Fruit fly (Drosophila melanogaster) whole organism, embryonic: ENCODE data around the gene rtv.
A peak's percentile ranks its signal among the peaks of the same experiment; 100 is the strongest.

Source experiments
- Antp ChIP-seq: fragments of 200-800 bp; sonication (Bioruptor generic); optimal IDR thresholded peaks from 3 replicates; lab custom pipeline; 2016; ENCODE audit warnings: missing biosample characterization, missing genetic modification characterization
- CG10209 ChIP-seq: fragments of 200-800 bp; sonication (Bioruptor generic); optimal IDR thresholded peaks from 3 replicates; lab custom pipeline; 2017; ENCODE audit warnings: missing biosample characterization, mild to moderate bottlenecking, missing genetic modification characterization, missing genetic modification reagents
- CG10366 ChIP-seq: fragments of 200-800 bp; sonication (Bioruptor generic); IDR thresholded peaks from 2 replicates; pipeline ENCODE4 v1.3.6; 2022; ENCODE audit warnings: missing biosample characterization, missing genetic modification characterization
- CG10565 ChIP-seq: fragments of 200-800 bp; sonication (Bioruptor generic); optimal IDR thresholded peaks from 3 replicates; lab custom pipeline; 2016; ENCODE audit warnings: missing biosample characterization, mild to moderate bottlenecking, missing genetic modification characterization
- CG11085 ChIP-seq: fragments of 200-800 bp; sonication (Bioruptor generic); IDR thresholded peaks from 2 replicates; pipeline ENCODE4 v1.3.6; 2022; ENCODE audit warnings: missing biosample characterization, missing genetic modification characterization
- CG11093 ChIP-seq: fragments of 200-800 bp; sonication (Bioruptor generic); IDR thresholded peaks from 3 replicates; pipeline ENCODE4 v1.3.6; 2022; ENCODE audit warnings: missing biosample characterization, missing genetic modification characterization
- CG11398 ChIP-seq: fragments of 200-800 bp; sonication (Bioruptor generic); optimal IDR thresholded peaks from 2 replicates; lab custom pipeline; 2016; ENCODE audit warnings: missing biosample characterization, missing genetic modification characterization
- CG12219 ChIP-seq: fragments of 200-800 bp; sonication (Bioruptor generic); optimal IDR thresholded peaks from 3 replicates; lab custom pipeline; 2018; ENCODE audit warnings: missing biosample characterization, mild to moderate bottlenecking, missing genetic modification characterization
- CG12391 ChIP-seq: fragments of 200-800 bp; sonication (Bioruptor generic); optimal IDR thresholded peaks from 3 replicates; lab custom pipeline; 2018; ENCODE audit warnings: missing biosample characterization, mild to moderate bottlenecking, missing genetic modification characterization, moderate library complexity
- CG13775 ChIP-seq: fragments of 200-800 bp; sonication (Bioruptor generic); optimal IDR thresholded peaks from 3 replicates; lab custom pipeline; 2017; ENCODE audit warnings: missing biosample characterization, mild to moderate bottlenecking, missing genetic modification characterization
- CG14710 ChIP-seq: fragments of 200-800 bp; sonication (Bioruptor generic); optimal IDR thresholded peaks from 3 replicates; lab custom pipeline; 2019; ENCODE audit warnings: missing biosample characterization, mild to moderate bottlenecking, missing genetic modification characterization, moderate library complexity
- CG15479 ChIP-seq: fragments of 200-800 bp; sonication (Bioruptor generic); optimal IDR thresholded peaks from 3 replicates; lab custom pipeline; 2019; ENCODE audit warnings: missing biosample characterization, mild to moderate bottlenecking, missing genetic modification characterization, moderate library complexity
- CG1603 ChIP-seq: fragments of 200-800 bp; sonication (Bioruptor generic); optimal IDR thresholded peaks from 2 replicates; lab custom pipeline; 2019; ENCODE audit warnings: missing biosample characterization, mild to moderate bottlenecking, missing genetic modification characterization, moderate library complexity
- CG1647 ChIP-seq: fragments of 200-800 bp; sonication (Bioruptor generic); optimal IDR thresholded peaks from 3 replicates; lab custom pipeline; 2016; ENCODE audit warnings: missing biosample characterization, missing genetic modification characterization
- CG18476 ChIP-seq: fragments of 200-800 bp; sonication (Bioruptor generic); optimal IDR thresholded peaks from 2 replicates; lab custom pipeline; 2016; ENCODE audit warnings: missing biosample characterization, mild to moderate bottlenecking, missing genetic modification characterization
- CG6813 ChIP-seq: fragments of 200-800 bp; sonication (Bioruptor generic); optimal IDR thresholded peaks from 2 replicates; lab custom pipeline; 2017; ENCODE audit warnings: missing biosample characterization, missing genetic modification characterization, mild to moderate bottlenecking, moderate library complexity, missing genetic modification reagents
- CG8290 ChIP-seq, 3 experiments: fragments of 200-800 bp; sonication (Bioruptor generic); optimal IDR thresholded peaks; 2 replicates each; lab custom pipeline; 2016 to 2019; ENCODE audit warnings: missing biosample characterization in 3 of 3, missing genetic modification characterization in 3 of 3, mild to moderate bottlenecking in 2 of 3, moderate library complexity in 1 of 3
- CG8944 ChIP-seq: fragments of 200-800 bp; sonication (Bioruptor generic); optimal IDR thresholded peaks from 3 replicates; lab custom pipeline; 2016; ENCODE audit warnings: missing biosample characterization, missing genetic modification characterization
- CHES-1-like ChIP-seq: fragments of 200-800 bp; sonication (Bioruptor generic); optimal IDR thresholded peaks from 2 replicates; lab custom pipeline; 2016; ENCODE audit warnings: missing biosample characterization, missing genetic modification characterization
- D19B ChIP-seq: fragments of 200-800 bp; sonication (Bioruptor generic); optimal IDR thresholded peaks from 2 replicates; lab custom pipeline; 2017; ENCODE audit warnings: missing biosample characterization, mild to moderate bottlenecking, missing genetic modification characterization
- Dll ChIP-seq: fragments of 200-800 bp; sonication (Bioruptor generic); IDR thresholded peaks from 4 replicates; pipeline ENCODE4 v1.3.6; 2022; ENCODE audit warnings: missing biosample characterization, missing genetic modification characterization; ENCODE audit not compliant: partially characterized antibody
- Dp ChIP-seq: fragments of 200-800 bp; sonication (Bioruptor generic); optimal IDR thresholded peaks from 2 replicates; lab custom pipeline; 2018; ENCODE audit warnings: missing biosample characterization, mild to moderate bottlenecking, missing genetic modification characterization, moderate library complexity
- Drgx ChIP-seq: fragments of 200-800 bp; sonication (Bioruptor generic); IDR thresholded peaks from 2 replicates; pipeline ENCODE4 v1.3.6; 2022; ENCODE audit warnings: missing biosample characterization, missing genetic modification characterization
- E2f1 ChIP-seq: fragments of 200-800 bp; sonication (Bioruptor generic); IDR thresholded peaks from 2 replicates; pipeline ENCODE4 v1.3.6; 2022; ENCODE audit warnings: missing biosample characterization, missing genetic modification characterization
- Ets65A ChIP-seq: fragments of 200-800 bp; sonication (Bioruptor generic); peaks from one replicate; lab custom pipeline; 2016; ENCODE audit warnings: missing biosample characterization, missing genetic modification characterization
- Fer1 ChIP-seq: fragments of 200-800 bp; sonication (Bioruptor generic); optimal IDR thresholded peaks from 2 replicates; lab custom pipeline; 2017; ENCODE audit warnings: missing biosample characterization, mild to moderate bottlenecking, missing genetic modification characterization
- GATAe ChIP-seq: fragments of 200-800 bp; sonication (Bioruptor generic); conservative IDR thresholded peaks from 2 replicates; pipeline ENCODE4 v1.3.6; 2022; ENCODE audit warnings: missing biosample characterization, missing genetic modification characterization
- Hey ChIP-seq: fragments of 200-800 bp; sonication (Bioruptor generic); optimal IDR thresholded peaks from 3 replicates; lab custom pipeline; 2018; ENCODE audit warnings: missing biosample characterization, mild to moderate bottlenecking, missing genetic modification characterization
- Hmr ChIP-seq: fragments of 200-800 bp; sonication (Bioruptor generic); optimal IDR thresholded peaks from 3 replicates; lab custom pipeline; 2017; ENCODE audit warnings: mild to moderate bottlenecking, missing biosample characterization, missing genetic modification reagents, missing genetic modification characterization
- Max ChIP-seq: fragments of 200-800 bp; sonication (Bioruptor generic); optimal IDR thresholded peaks from 2 replicates; lab custom pipeline; 2016; ENCODE audit warnings: missing biosample characterization, mild to moderate bottlenecking, missing genetic modification characterization
- NfI ChIP-seq: fragments of 200-800 bp; sonication (Bioruptor generic); optimal IDR thresholded peaks from 3 replicates; lab custom pipeline; 2018; ENCODE audit warnings: missing biosample characterization, mild to moderate bottlenecking, missing genetic modification characterization, moderate library complexity
- TFAM ChIP-seq: fragments of 200-800 bp; sonication (Bioruptor generic); optimal IDR thresholded peaks from 2 replicates; lab custom pipeline; 2017; ENCODE audit warnings: missing biosample characterization, missing genetic modification characterization, inconsistent platforms
- bbx ChIP-seq: fragments of 200-800 bp; sonication (Bioruptor generic); IDR thresholded peaks from 2 replicates; pipeline ENCODE4 v1.3.6; 2022; ENCODE audit warnings: missing biosample characterization, missing genetic modification characterization; ENCODE audit not compliant: partially characterized antibody
- da ChIP-seq: fragments of 200-800 bp; sonication (Bioruptor generic); optimal IDR thresholded peaks from 2 replicates; lab custom pipeline; 2016; ENCODE audit warnings: missing biosample characterization, missing genetic modification characterization
- dan ChIP-seq: fragments of 200-800 bp; sonication (Bioruptor generic); IDR thresholded peaks from 2 replicates; pipeline ENCODE4 v1.3.6; 2022; ENCODE audit warnings: missing biosample characterization, missing genetic modification characterization
- danr ChIP-seq: fragments of 200-800 bp; sonication (Bioruptor generic); IDR thresholded peaks from 2 replicates; pipeline ENCODE4 v1.3.6; 2022; ENCODE audit warnings: missing biosample characterization, missing genetic modification characterization
- dati ChIP-seq: fragments of 200-800 bp; sonication (Bioruptor generic); IDR thresholded peaks from 2 replicates; pipeline ENCODE4 v1.3.6; 2022; ENCODE audit warnings: missing biosample characterization, missing genetic modification characterization
- pan ChIP-seq, 4 experiments: fragments of >200 bp in 3 of 4; fragments of 200-800 bp in 1 of 4; sonication (Bioruptor generic) in 1 of 4; optimal IDR thresholded peaks in 3 of 4; IDR thresholded peaks in 1 of 4; 2 replicates each; pipeline versions ENCODE4 v1.3.6 to Lab custom; 2017 to 2022; ENCODE audit warnings: missing biosample characterization in 2 of 4, missing genetic modification characterization in 2 of 4, mixed read lengths in 1 of 4
- prd ChIP-seq, 3 experiments: fragments of >200 bp in 2 of 3; fragments of 200-800 bp in 1 of 3; sonication (Bioruptor generic) in 1 of 3; optimal IDR thresholded peaks in 2 of 3; IDR thresholded peaks in 1 of 3; 2 replicates in 2 of 3; 3 replicates in 1 of 3; pipeline versions ENCODE4 v1.3.6 to Lab custom; 2017 to 2022; ENCODE audit warnings: missing biosample characterization in 1 of 3, missing genetic modification characterization in 1 of 3
- ranshi ChIP-seq: fragments of 200-800 bp; sonication (Bioruptor generic); IDR thresholded peaks from 2 replicates; pipeline ENCODE4 v1.3.6; 2022; ENCODE audit warnings: missing biosample characterization, missing genetic modification characterization
- scrt ChIP-seq: fragments of 200-800 bp; sonication (Bioruptor generic); optimal IDR thresholded peaks from 2 replicates; lab custom pipeline; 2018; ENCODE audit warnings: missing biosample characterization, mild to moderate bottlenecking, missing genetic modification characterization, moderate library complexity
- so ChIP-seq: fragments of 200-800 bp; sonication (Bioruptor generic); IDR thresholded peaks from 3 replicates; pipeline ENCODE4 v1.3.6; 2022; ENCODE audit warnings: missing biosample characterization, missing genetic modification characterization
- sob ChIP-seq: fragments of 200-800 bp; sonication (Bioruptor generic); IDR thresholded peaks from 2 replicates; pipeline ENCODE4 v1.3.6; 2022; ENCODE audit warnings: missing biosample characterization, missing genetic modification characterization
- tap ChIP-seq: fragments of 200-800 bp; optimal IDR thresholded peaks from 3 replicates; lab custom pipeline; 2019; ENCODE audit warnings: missing biosample characterization, mild to moderate bottlenecking, missing genetic modification characterization, moderate library complexity
- tin ChIP-seq: fragments of 200-800 bp; sonication (Bioruptor generic); optimal IDR thresholded peaks from 3 replicates; lab custom pipeline; 2016; ENCODE audit warnings: missing biosample characterization, missing genetic modification characterization
- trem ChIP-seq: fragments of 200-800 bp; optimal IDR thresholded peaks from 3 replicates; lab custom pipeline; 2019; ENCODE audit warnings: missing biosample characterization, mild to moderate bottlenecking, missing genetic modification characterization, moderate library complexity
- usp ChIP-seq: fragments of >200 bp; optimal IDR thresholded peaks from 2 replicates; lab custom pipeline; 2017; ENCODE audit warnings: missing biosample characterization, missing genetic modification characterization
- vnd ChIP-seq: fragments of 200-800 bp; sonication (Bioruptor generic); IDR thresholded peaks from 3 replicates; pipeline ENCODE4 v1.3.6; 2022; ENCODE audit warnings: missing biosample characterization, missing genetic modification characterization; ENCODE audit not compliant: partially characterized antibody
- wor ChIP-seq: fragments of 200-800 bp; sonication (Bioruptor generic); IDR thresholded peaks from 2 replicates; pipeline ENCODE4 v1.3.6; 2022; ENCODE audit warnings: missing biosample characterization, missing genetic modification characterization

The rtv gene

dm6 chrX:11108845-11109450, 44.8 kb downstream of the rtv start (continued):
- peak; percentile 82 for TF ChIP-seq CG15479
- no peak for TF ChIP-seq Dll (GFP tag; lab: Robert Waterston, UW)
- TF ChIP-seq E2f1 = no peak
- TF ChIP-seq vnd (GFP tag; lab: Robert Waterston, UW) = no peak
- no peak for TF ChIP-seq CG13775 (GFP tag; lab: Kevin White, UChicago)
- no peak for TF ChIP-seq dati (GFP tag; lab: Robert Waterston, UW)
- no peak for TF ChIP-seq scrt
- TF ChIP-seq usp (GFP tag; lab: Kevin White, UChicago) = no peak
- TF ChIP-seq dan (GFP tag; lab: Robert Waterston, UW) = no peak
- TF ChIP-seq CG14710 (tag; lab: Kevin White, UChicago) = no peak
- TF ChIP-seq CG10565 (GFP tag; lab: Kevin White, UChicago) = no peak
- no peak for TF ChIP-seq pan (optimal IDR thresholded peaks at IDR 0.05; lab: Kevin White, UChicago)
- TF ChIP-seq pan (GFP tag; optimal IDR thresholded peaks at IDR 0.05 in 1 of 2, IDR thresholded peaks at IDR 0.05 in 1 of 2) = peak in 1 of 2 experiments; percentile 56
- TF ChIP-seq CG8290 (GFP tag; optimal IDR thresholded peaks at IDR 0.05; lab: Kevin White, UChicago) = no peak
- TF ChIP-seq CG8290 (tag; optimal IDR thresholded peaks at IDR 0.05; lab: Kevin White, UChicago) = peak in 1 of 2 experiments; percentile 16
- no peak for TF ChIP-seq CG11398
- 0 out of 2 replicates have a peak, but pooled peaks have one; percentile 13 for TF ChIP-seq ranshi (GFP tag; lab: Robert Waterston, UW)
- TF ChIP-seq CG10366 = no peak
- no peak for TF ChIP-seq sob
- TF ChIP-seq danr = no peak
- TF ChIP-seq Dp (GFP tag; lab: Kevin White, UChicago) = no peak
- TF ChIP-seq CG18476 (GFP tag; lab: Kevin White, UChicago) = no peak
- no peak for TF ChIP-seq TFAM (GFP tag; lab: Kevin White, UChicago)
- no peak for TF ChIP-seq CG1603 (tag; lab: Kevin White, UChicago)
- TF ChIP-seq CG11093 = no peak
- TF ChIP-seq wor (GFP tag; lab: Robert Waterston, UW) = no peak
- no peak for TF ChIP-seq Ets65A (GFP tag; lab: Kevin White, UChicago)
- peak; percentile 16; the same call in 1 of the 2 replicates for TF ChIP-seq Drgx (GFP tag; lab: Robert Waterston, UW)
- TF ChIP-seq prd (optimal IDR thresholded peaks at IDR 0.05; lab: Kevin White, UChicago) = no peak
- peak; percentile 36; the same call in 1 of the 3 replicates for TF ChIP-seq prd (GFP tag; IDR thresholded peaks at IDR 0.05; lab: Robert Waterston, UW)
- no peak for TF ChIP-seq bbx (GFP tag; lab: Robert Waterston, UW)
- no peak for TF ChIP-seq tap (tag; lab: Kevin White, UChicago)
- TF ChIP-seq da (GFP tag; lab: Kevin White, UChicago) = no peak
- no peak for TF ChIP-seq Antp (GFP tag; lab: Kevin White, UChicago)
- peak; percentile 12 for TF ChIP-seq tin (GFP tag; lab: Kevin White, UChicago)
- TF ChIP-seq Fer1 (GFP tag; lab: Kevin White, UChicago) = no peak
- no peak for TF ChIP-seq CG6813 (GFP tag; lab: Kevin White, UChicago)
- TF ChIP-seq CHES-1-like = no peak
- TF ChIP-seq Hey (tag; lab: Kevin White, UChicago) = no peak
- TF ChIP-seq CG8944 (GFP tag; lab: Kevin White, UChicago) = no peak
- no peak for TF ChIP-seq Hmr
- TF ChIP-seq CG10209 (GFP tag; lab: Kevin White, UChicago) = no peak
- peak; percentile 7 for TF ChIP-seq Max (GFP tag; lab: Kevin White, UChicago)
- peak; percentile 23 for TF ChIP-seq CG12391 (tag; lab: Kevin White, UChicago)
- TF ChIP-seq GATAe (GFP tag; lab: Robert Waterston, UW) = no peak
- no peak for TF ChIP-seq NfI
- TF ChIP-seq CG1647 (GFP tag; lab: Kevin White, UChicago) = no peak
- TF ChIP-seq D19B (GFP tag; lab: Kevin White, UChicago) = no peak
- TF ChIP-seq so (GFP tag; lab: Robert Waterston, UW) = no peak
- TF ChIP-seq CG11085 (GFP tag; lab: Robert Waterston, UW) = no peak
- TF ChIP-seq trem = no peak
- no peak for TF ChIP-seq CG12219 (GFP tag; lab: Kevin White, UChicago)
